Worm (Caenorhabditis elegans): ENCODE results near the gene grl-25.

DNA sequence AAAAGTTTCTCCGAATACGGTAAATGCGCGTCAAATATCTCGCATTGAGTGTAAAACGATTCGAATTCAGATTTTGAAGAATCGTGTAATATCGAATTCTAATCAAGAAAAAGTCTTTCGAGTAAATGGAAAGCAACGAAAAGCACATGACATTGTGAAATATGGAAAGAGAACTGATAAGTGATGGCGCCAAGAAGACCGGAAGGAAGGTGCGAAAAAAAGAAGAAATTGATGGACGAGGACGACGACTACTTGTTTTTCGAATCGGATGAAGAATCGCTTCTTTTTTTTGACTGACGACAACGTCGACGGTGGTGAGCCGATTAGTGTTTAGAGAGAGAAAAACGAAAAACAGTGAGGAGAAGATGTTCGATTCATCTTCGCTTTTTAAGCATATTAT lies 23.9 kb downstream of the grl-25 start:
- TF ChIP-seq elt-2 (tag; optimal IDR thresholded peaks at IDR 0.05) (no peak), hlh-6 (tag; optimal IDR thresholded peaks at IDR 0.05) (no peak), hlh-15 (tag; optimal IDR thresholded peaks at IDR 0.05) (no peak), ama-1 (optimal IDR thresholded peaks at IDR 0.05) (no peak), elt-4 (tag; optimal IDR thresholded peaks at IDR 0.05) (no peak)
